Fruit fly (Drosophila melanogaster) whole organism, embryonic: ENCODE measurements around the gene CG32102.

Source experiments
- Antp ChIP-seq: fragments of 200-800 bp; sonication (Bioruptor generic); optimal IDR thresholded peaks from 3 replicates; lab custom pipeline; 2016; ENCODE audit warnings: missing biosample characterization, missing genetic modification characterization
- CG10209 ChIP-seq: fragments of 200-800 bp; sonication (Bioruptor generic); optimal IDR thresholded peaks from 3 replicates; lab custom pipeline; 2017; ENCODE audit warnings: missing biosample characterization, mild to moderate bottlenecking, missing genetic modification characterization, missing genetic modification reagents
- CG11723 ChIP-seq: fragments of 200-800 bp; sonication (Bioruptor generic); optimal IDR thresholded peaks from 2 replicates; lab custom pipeline; 2017; ENCODE audit warnings: missing biosample characterization, mild to moderate bottlenecking, missing genetic modification characterization
- CG12155 ChIP-seq: fragments of 200-800 bp; sonication (Bioruptor generic); optimal IDR thresholded peaks from 3 replicates; lab custom pipeline; 2016; ENCODE audit warnings: missing biosample characterization, missing genetic modification characterization
- CG12299 ChIP-seq: fragments of 200-800 bp; sonication (Bioruptor generic); optimal IDR thresholded peaks from 2 replicates; lab custom pipeline; 2018; ENCODE audit warnings: missing biosample characterization, mild to moderate bottlenecking, missing genetic modification characterization
- CG14965 ChIP-seq: fragments of 200-800 bp; sonication (Bioruptor generic); optimal IDR thresholded peaks from 2 replicates; lab custom pipeline; 2016; ENCODE audit warnings: missing biosample characterization, missing genetic modification characterization, borderline replicate concordance
- CG16863 ChIP-seq: fragments of 200-800 bp; sonication (Bioruptor generic); optimal IDR thresholded peaks from 3 replicates; lab custom pipeline; 2016; ENCODE audit warnings: missing biosample characterization, missing genetic modification characterization
- CG17359 ChIP-seq: fragments of 200-800 bp; sonication (Bioruptor generic); optimal IDR thresholded peaks from 3 replicates; lab custom pipeline; 2018; ENCODE audit warnings: missing biosample characterization, mild to moderate bottlenecking, missing genetic modification characterization, moderate library complexity
- CG30020 ChIP-seq: fragments of 200-800 bp; optimal IDR thresholded peaks from 2 replicates; lab custom pipeline; 2019; ENCODE audit warnings: missing biosample characterization, mild to moderate bottlenecking, missing genetic modification characterization, moderate library complexity
- CG31441 ChIP-seq: fragments of 200-800 bp; sonication (Bioruptor generic); IDR thresholded peaks from 2 replicates; pipeline ENCODE4 v1.3.6; 2022; ENCODE audit warnings: missing biosample characterization, missing genetic modification characterization
- CG32772 ChIP-seq: fragments of 200-800 bp; sonication (Bioruptor generic); IDR thresholded peaks from 2 replicates; pipeline ENCODE4 v1.3.6; 2022; ENCODE audit warnings: missing biosample characterization, missing genetic modification characterization
- CG5180 ChIP-seq: fragments of 200-800 bp; sonication (Bioruptor generic); optimal IDR thresholded peaks from 3 replicates; lab custom pipeline; 2017; ENCODE audit warnings: missing biosample characterization, missing genetic modification characterization, mild to moderate bottlenecking, moderate library complexity, missing genetic modification reagents
- CG6272 ChIP-seq: fragments of 200-800 bp; sonication (Bioruptor generic); IDR thresholded peaks from 2 replicates; pipeline ENCODE4 v1.3.6; 2022; ENCODE audit warnings: missing biosample characterization, missing genetic modification characterization
- CG9817 ChIP-seq: fragments of 200-800 bp; sonication (Bioruptor generic); optimal IDR thresholded peaks from 2 replicates; lab custom pipeline; 2018; ENCODE audit warnings: missing biosample characterization, mild to moderate bottlenecking, missing genetic modification characterization, moderate library complexity
- D19A ChIP-seq: fragments of 200-800 bp; optimal IDR thresholded peaks from 3 replicates; lab custom pipeline; 2019; ENCODE audit warnings: missing biosample characterization, mild to moderate bottlenecking, missing genetic modification characterization, moderate library complexity
- Dbx ChIP-seq: fragments of 200-800 bp; sonication (Bioruptor generic); IDR thresholded peaks from 3 replicates; pipeline ENCODE4 v1.3.6; 2022; ENCODE audit warnings: missing biosample characterization, missing genetic modification characterization
- Doc2 ChIP-seq: fragments of 200-800 bp; sonication (Bioruptor generic); IDR thresholded peaks from 2 replicates; pipeline ENCODE4 v1.3.6; 2022; ENCODE audit warnings: missing biosample characterization, missing genetic modification characterization
- GATAe ChIP-seq: fragments of 200-800 bp; sonication (Bioruptor generic); conservative IDR thresholded peaks from 2 replicates; pipeline ENCODE4 v1.3.6; 2022; ENCODE audit warnings: missing biosample characterization, missing genetic modification characterization
- H15 ChIP-seq: fragments of 200-800 bp; sonication (Bioruptor generic); IDR thresholded peaks from 3 replicates; pipeline ENCODE4 v1.3.6; 2022; ENCODE audit warnings: missing biosample characterization, missing genetic modification characterization
- HLH4C ChIP-seq: fragments of 200-800 bp; sonication (Bioruptor generic); IDR thresholded peaks from 3 replicates; pipeline ENCODE4 v1.3.6; 2022; ENCODE audit warnings: missing biosample characterization, missing genetic modification characterization; ENCODE audit not compliant: partially characterized antibody
- Lim3 ChIP-seq: fragments of 200-800 bp; sonication (Bioruptor generic); IDR thresholded peaks from 2 replicates; pipeline ENCODE4 v1.3.6; 2022; ENCODE audit warnings: missing biosample characterization, missing genetic modification characterization
- MESR4 ChIP-seq: fragments of 200-800 bp; sonication (Bioruptor generic); optimal IDR thresholded peaks from 2 replicates; lab custom pipeline; 2018; ENCODE audit warnings: missing biosample characterization, mild to moderate bottlenecking, missing genetic modification characterization, moderate library complexity
- NC2α ChIP-seq: fragments of 200-800 bp; sonication (Bioruptor generic); optimal IDR thresholded peaks from 2 replicates; lab custom pipeline; 2016; ENCODE audit warnings: missing biosample characterization, missing genetic modification characterization
- Six4 ChIP-seq: fragments of 200-800 bp; sonication (Bioruptor generic); optimal IDR thresholded peaks from 2 replicates; lab custom pipeline; 2016; ENCODE audit warnings: missing biosample characterization, missing genetic modification characterization
- Tbp ChIP-seq: fragments of >200 bp; optimal IDR thresholded peaks from 2 replicates; lab custom pipeline; 2018; ENCODE audit warnings: missing biosample characterization, missing genetic modification characterization
- Usf ChIP-seq: fragments of 200-800 bp; sonication (Bioruptor generic); optimal IDR thresholded peaks from 2 replicates; lab custom pipeline; 2017; ENCODE audit warnings: missing genotype, missing biosample characterization, missing genetic modification characterization
- Vsx1 ChIP-seq: fragments of 200-800 bp; sonication (Bioruptor generic); optimal IDR thresholded peaks from 2 replicates; lab custom pipeline; 2017; ENCODE audit warnings: missing biosample characterization, mild to moderate bottlenecking, missing genetic modification characterization, missing genetic modification reagents
- ap ChIP-seq: fragments of 200-800 bp; sonication (Bioruptor generic); IDR thresholded peaks from 2 replicates; pipeline ENCODE4 v1.3.6; 2022; ENCODE audit warnings: missing biosample characterization, missing genetic modification characterization
- ato ChIP-seq: fragments of 200-800 bp; sonication (Bioruptor generic); IDR thresholded peaks from 2 replicates; pipeline ENCODE4 v1.3.6; 2022; ENCODE audit warnings: missing biosample characterization, missing genetic modification characterization; ENCODE audit not compliant: partially characterized antibody
- bsh ChIP-seq, 2 experiments: fragments of 200-800 bp; sonication (Bioruptor generic); optimal IDR thresholded peaks; 2 replicates each; lab custom pipeline; 2017 to 2018; ENCODE audit warnings: mild to moderate bottlenecking in 2 of 2, missing biosample characterization in 2 of 2, missing genetic modification characterization in 2 of 2, moderate library complexity in 1 of 2
- btn ChIP-seq: fragments of 200-800 bp; sonication (Bioruptor generic); optimal IDR thresholded peaks from 2 replicates; lab custom pipeline; 2016; ENCODE audit warnings: missing biosample characterization, missing genetic modification characterization
- cato ChIP-seq: fragments of 200-800 bp; sonication (Bioruptor generic); optimal IDR thresholded peaks from 2 replicates; lab custom pipeline; 2016; ENCODE audit warnings: missing biosample characterization, missing genetic modification characterization, borderline replicate concordance
- caup ChIP-seq: fragments of 200-800 bp; sonication (Bioruptor generic); optimal IDR thresholded peaks from 3 replicates; lab custom pipeline; 2017; ENCODE audit warnings: missing biosample characterization, mild to moderate bottlenecking, missing genetic modification characterization, moderate library complexity; ENCODE audit not compliant: severe bottlenecking
- chm ChIP-seq: fragments of 200-800 bp; sonication (Bioruptor generic); IDR thresholded peaks from 2 replicates; pipeline ENCODE4 v1.3.6; 2022; ENCODE audit warnings: missing biosample characterization, missing genetic modification characterization
- dati ChIP-seq: fragments of 200-800 bp; sonication (Bioruptor generic); IDR thresholded peaks from 2 replicates; pipeline ENCODE4 v1.3.6; 2022; ENCODE audit warnings: missing biosample characterization, missing genetic modification characterization
- fd96Cb ChIP-seq: fragments of 200-800 bp; sonication (Bioruptor generic); optimal IDR thresholded peaks from 2 replicates; lab custom pipeline; 2018; ENCODE audit warnings: missing biosample characterization, mild to moderate bottlenecking, missing genetic modification characterization, moderate library complexity
- inv ChIP-seq: fragments of 200-800 bp; sonication (Bioruptor generic); IDR thresholded peaks from 2 replicates; pipeline ENCODE4 v1.3.6; 2022; ENCODE audit warnings: missing biosample characterization, missing genetic modification characterization; ENCODE audit not compliant: partially characterized antibody
- klu ChIP-seq: fragments of 200-800 bp; sonication (Bioruptor generic); IDR thresholded peaks from 2 replicates; pipeline ENCODE4 v1.3.6; 2022; ENCODE audit warnings: missing biosample characterization, missing genetic modification characterization
- lbe ChIP-seq: fragments of 200-800 bp; sonication (Bioruptor generic); optimal IDR thresholded peaks from 2 replicates; lab custom pipeline; 2016; ENCODE audit warnings: missing biosample characterization, mild to moderate bottlenecking, missing genetic modification characterization
- mam ChIP-seq: fragments of 200-800 bp; sonication (Bioruptor generic); optimal IDR thresholded peaks from 3 replicates; lab custom pipeline; 2016; ENCODE audit warnings: missing biosample characterization, missing genetic modification characterization
- pho ChIP-seq: fragments of 200-800 bp; sonication (Bioruptor generic); optimal IDR thresholded peaks from 2 replicates; lab custom pipeline; 2016; ENCODE audit warnings: missing biosample characterization, missing genetic modification characterization
- ranshi ChIP-seq: fragments of 200-800 bp; sonication (Bioruptor generic); IDR thresholded peaks from 2 replicates; pipeline ENCODE4 v1.3.6; 2022; ENCODE audit warnings: missing biosample characterization, missing genetic modification characterization
- ro ChIP-seq: fragments of 200-800 bp; sonication (Bioruptor generic); IDR thresholded peaks from 2 replicates; pipeline ENCODE4 v1.3.6; 2022; ENCODE audit warnings: missing biosample characterization, missing genetic modification characterization
- shn ChIP-seq: fragments of 200-800 bp; sonication (Bioruptor generic); optimal IDR thresholded peaks from 3 replicates; lab custom pipeline; 2016; ENCODE audit warnings: missing biosample characterization, missing genetic modification characterization
- sisA ChIP-seq: fragments of 200-800 bp; sonication (Bioruptor generic); IDR thresholded peaks from 2 replicates; pipeline ENCODE4 v1.3.6; 2022; ENCODE audit warnings: missing biosample characterization, missing genetic modification characterization
- slp2 ChIP-seq: fragments of 200-800 bp; sonication (Bioruptor generic); optimal IDR thresholded peaks from 2 replicates; lab custom pipeline; 2016; ENCODE audit warnings: missing biosample characterization, missing genetic modification characterization
- sqz ChIP-seq: fragments of 200-800 bp; sonication (Bioruptor generic); optimal IDR thresholded peaks from 3 replicates; lab custom pipeline; 2018; ENCODE audit warnings: missing biosample characterization, mild to moderate bottlenecking, missing genetic modification characterization
- tna ChIP-seq: fragments of 200-800 bp; sonication (Bioruptor generic); IDR thresholded peaks from 2 replicates; pipeline ENCODE4 v1.3.6; 2022; ENCODE audit warnings: missing biosample characterization, missing genetic modification characterization; ENCODE audit not compliant: partially characterized antibody
- twi ChIP-seq: fragments of 200-800 bp; optimal IDR thresholded peaks from 2 replicates; lab custom pipeline; 2019; ENCODE audit warnings: missing biosample characterization, mild to moderate bottlenecking, missing genetic modification characterization, moderate library complexity

The CG32102 gene

dm6 chr3L:12490418-12491035 is 20.9 kb upstream of the CG32102 start, which contains the start of gene CG10660 (continued):
- TF ChIP-seq klu (GFP tag; lab: Robert Waterston, UW) (peak; percentile 23; the same call in 1 of the 2 replicates), twi (tag; lab: Kevin White, UChicago) (peak; percentile 68), NC2α (peak; percentile 22), fd96Cb (tag; lab: Kevin White, UChicago) (peak; percentile 91), pho (GFP tag; lab: Kevin White, UChicago) (peak; percentile 48), slp2 (GFP tag; lab: Kevin White, UChicago) (peak; percentile 68), cato (GFP tag; lab: Kevin White, UChicago) (peak; percentile 75), Lim3 (GFP tag; lab: Robert Waterston, UW) (0 out of 2 replicates have a peak, but pooled peaks have one; percentile 11), H15 (GFP tag; lab: Robert Waterston, UW) (peak; percentile 84), D19A (tag; lab: Kevin White, UChicago) (peak; percentile 87), Tbp (GFP tag; lab: Kevin White, UChicago) (no peak), Antp (peak; percentile 56), ato (GFP tag; lab: Robert Waterston, UW) (no peak), CG14965 (GFP tag; lab: Kevin White, UChicago) (no peak), bsh (GFP tag; optimal IDR thresholded peaks at IDR 0.05; lab: Kevin White, UChicago) (peak; percentile 92 to 96), lbe (peak; percentile 80), CG12299 (tag; lab: Kevin White, UChicago) (peak; percentile 80), HLH4C (GFP tag; lab: Robert Waterston, UW) (no peak), tna (GFP tag; lab: Robert Waterston, UW) (no peak), CG9817 (tag; lab: Kevin White, UChicago) (peak; percentile 74), CG5180 (GFP tag; lab: Kevin White, UChicago) (peak; percentile 68), sisA (peak; percentile 87), sqz (GFP tag; lab: Kevin White, UChicago) (peak; percentile 64), dati (peak; percentile 50; the same call in 1 of the 2 replicates), CG6272 (no peak), CG17359 (peak; percentile 91), caup (peak; percentile 78), inv (no peak), Vsx1 (peak; percentile 77), btn (GFP tag; lab: Kevin White, UChicago) (peak; percentile 64), Usf (GFP tag; lab: Kevin White, UChicago) (peak; percentile 60), Dbx (GFP tag; lab: Robert Waterston, UW) (peak; percentile 74), CG32772 (GFP tag; lab: Robert Waterston, UW) (peak; percentile 77), CG30020 (peak; percentile 32), chm (GFP tag; lab: Robert Waterston, UW) (peak; percentile 91), Doc2 (GFP tag; lab: Robert Waterston, UW) (no peak), CG10209 (GFP tag; lab: Kevin White, UChicago) (peak; percentile 88), CG16863 (GFP tag; lab: Kevin White, UChicago) (peak; percentile 74), ap (GFP tag; lab: Robert Waterston, UW) (peak; percentile 81), mam (GFP tag; lab: Kevin White, UChicago) (peak; percentile 72), ranshi (GFP tag; lab: Robert Waterston, UW) (peak; percentile 89), CG31441 (peak; percentile 93), GATAe (GFP tag; lab: Robert Waterston, UW) (peak; percentile 33; the same call in 1 of the 2 replicates), CG12155 (peak; percentile 79), MESR4 (GFP tag; lab: Kevin White, UChicago) (peak; percentile 39), shn (GFP tag; lab: Kevin White, UChicago) (peak; percentile 22), CG11723 (GFP tag; lab: Kevin White, UChicago) (peak; percentile 70), ro (GFP tag; lab: Robert Waterston, UW) (no peak), Six4 (GFP tag; lab: Kevin White, UChicago) (peak; percentile 66)
